Fruit fly (Drosophila melanogaster) whole organism, wandering third instar larva: Measurements from ENCODE around the gene CG11251.

Source experiments
- CG9705 ChIP-seq: fragments of 200-800 bp; sonication (Bioruptor generic); optimal IDR thresholded peaks from 2 replicates; lab custom pipeline; 2018; ENCODE audit warnings: missing biosample characterization, mild to moderate bottlenecking, missing genetic modification characterization
- Dif ChIP-seq: fragments of 200-275, 200-300 bp; sonication (Bioruptor generic); optimal IDR thresholded peaks from 2 replicates; lab custom pipeline; 2018; ENCODE audit warnings: missing biosample characterization, missing genetic modification characterization; ENCODE audit not compliant: partially characterized antibody
- pan ChIP-seq: fragments of >200 bp; optimal IDR thresholded peaks from 2 replicates; lab custom pipeline; 2017
- psq ChIP-seq: fragments of 200-800 bp; sonication (Bioruptor generic); optimal IDR thresholded peaks from 3 replicates; lab custom pipeline; 2017; ENCODE audit warnings: missing biosample characterization, mild to moderate bottlenecking, missing genetic modification characterization, moderate library complexity
- rgr ChIP-seq: fragments of 200-800 bp; sonication (Bioruptor generic); optimal IDR thresholded peaks from 3 replicates; lab custom pipeline; 2016; ENCODE audit warnings: missing biosample characterization, mild to moderate bottlenecking, missing genetic modification characterization

DNA sequence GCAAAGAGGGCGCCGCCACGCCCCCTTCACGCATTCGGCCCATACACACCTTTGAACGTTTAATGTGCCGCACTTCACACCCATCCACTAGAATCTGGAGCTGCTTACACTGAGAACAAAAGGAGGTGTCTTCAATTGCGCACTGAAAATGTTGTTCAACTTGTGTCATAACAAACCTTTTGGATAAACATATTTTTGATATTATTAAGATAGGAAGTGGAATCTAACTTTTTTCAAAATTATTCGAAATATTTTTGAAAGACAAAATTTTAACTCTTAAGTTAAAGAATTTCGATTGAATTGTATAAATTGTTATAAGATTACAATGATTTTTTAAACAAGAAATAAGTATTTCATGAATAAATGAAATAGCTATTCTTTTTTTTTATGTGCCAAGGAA lies 21.5 kb downstream of the CG11251 start:
- TF ChIP-seq CG9705 (GFP tag; lab: Kevin White, UChicago) (no peak), rgr (GFP tag; lab: Kevin White, UChicago) (no peak), Dif (GFP tag; lab: Kevin White, UChicago) (no peak), psq (GFP tag; lab: Kevin White, UChicago) (no peak), pan (lab: Kevin White, UChicago) (no peak)
